Worm (Caenorhabditis elegans): ENCODE data around the gene pals-18.

DNA sequence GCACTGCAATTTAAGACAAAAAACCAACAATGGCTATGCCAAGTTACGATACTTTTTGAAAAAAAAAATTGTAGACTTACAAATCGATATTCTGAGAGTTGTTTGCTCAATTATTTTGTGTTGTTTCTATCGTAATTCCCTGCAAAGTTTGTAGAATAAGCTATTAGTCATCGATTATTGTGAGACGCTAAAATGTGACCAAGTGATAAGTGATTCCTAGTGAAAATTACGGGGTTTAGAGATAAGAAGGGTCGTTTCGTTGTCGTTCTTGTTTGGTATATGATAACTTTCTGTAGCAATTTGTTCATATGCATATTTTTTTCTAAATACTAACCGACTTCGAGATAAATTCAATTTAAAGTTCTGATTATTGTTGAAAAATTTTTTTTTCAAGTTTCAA lies 5.0 kb upstream of the pals-18 start:
- no peak for TF ChIP-seq ceh-45 (GFP tag; IDR thresholded peaks at IDR 0.05)
- no peak for TF ChIP-seq ceh-22 (tag; optimal IDR thresholded peaks at IDR 0.05)
- TF ChIP-seq F13H6.1 (tag; optimal IDR thresholded peaks at IDR 0.05), result no peak
- TF ChIP-seq ceh-31 (tag; optimal IDR thresholded peaks at IDR 0.05), result no peak
- TF ChIP-seq dve-1 (tag; optimal IDR thresholded peaks at IDR 0.05), result no peak
- TF ChIP-seq pag-3 (tag; optimal IDR thresholded peaks at IDR 0.05; ENCODE audit: borderline replicate concordance), result no peak
- TF ChIP-seq ama-1 (optimal IDR thresholded peaks at IDR 0.05), result no peak
- TF ChIP-seq pha-4 (tag; optimal IDR thresholded peaks at IDR 0.05), result no peak
- no peak for TF ChIP-seq elt-4 (tag; optimal IDR thresholded peaks at IDR 0.05)
- no peak for TF ChIP-seq pax-1 (tag; optimal IDR thresholded peaks at IDR 0.05)
- TF ChIP-seq fkh-6 (tag; optimal IDR thresholded peaks at IDR 0.05), result no peak
- no peak for TF ChIP-seq unc-86 (tag; optimal IDR thresholded peaks at IDR 0.05)
- peak; percentile 63 for TF ChIP-seq elt-2 (tag; optimal IDR thresholded peaks at IDR 0.05)
